Fruit fly (Drosophila melanogaster) whole organism, embryonic: ENCODE data around the gene Bro.

Source experiments
- Adf1 ChIP-seq: fragments of 200-800 bp; sonication (Bioruptor generic); IDR thresholded peaks from 2 replicates; pipeline ENCODE4 v1.3.6; 2022; ENCODE audit warnings: missing biosample characterization, missing genetic modification characterization
- B-H2 ChIP-seq: fragments of 200-800 bp; sonication (Bioruptor generic); optimal IDR thresholded peaks from 2 replicates; lab custom pipeline; 2018; ENCODE audit warnings: missing biosample characterization, mild to moderate bottlenecking, missing genetic modification characterization
- Bdp1 ChIP-seq: fragments of 200-800 bp; sonication (Bioruptor generic); optimal IDR thresholded peaks from 3 replicates; lab custom pipeline; 2016; ENCODE audit warnings: missing biosample characterization, missing genetic modification characterization
- CG10147 ChIP-seq: fragments of 200-800 bp; sonication (Bioruptor generic); optimal IDR thresholded peaks from 2 replicates; lab custom pipeline; 2019; ENCODE audit warnings: missing biosample characterization, mild to moderate bottlenecking, missing genetic modification characterization, moderate library complexity
- CG10565 ChIP-seq: fragments of 200-800 bp; sonication (Bioruptor generic); optimal IDR thresholded peaks from 3 replicates; lab custom pipeline; 2016; ENCODE audit warnings: missing biosample characterization, mild to moderate bottlenecking, missing genetic modification characterization
- CG11560 ChIP-seq: fragments of 200-800 bp; sonication (Bioruptor generic); IDR thresholded peaks from 3 replicates; pipeline ENCODE4 v1.3.6; 2022; ENCODE audit warnings: missing biosample characterization, missing genetic modification characterization
- CG13775 ChIP-seq: fragments of 200-800 bp; sonication (Bioruptor generic); optimal IDR thresholded peaks from 3 replicates; lab custom pipeline; 2017; ENCODE audit warnings: missing biosample characterization, mild to moderate bottlenecking, missing genetic modification characterization
- CG1529 ChIP-seq: fragments of 200-800 bp; sonication (Bioruptor generic); optimal IDR thresholded peaks from 3 replicates; lab custom pipeline; 2018; ENCODE audit warnings: missing biosample characterization, missing genetic modification characterization
- CG15479 ChIP-seq: fragments of 200-800 bp; sonication (Bioruptor generic); optimal IDR thresholded peaks from 3 replicates; lab custom pipeline; 2019; ENCODE audit warnings: missing biosample characterization, mild to moderate bottlenecking, missing genetic modification characterization, moderate library complexity
- CG15514 ChIP-seq: fragments of 200-800 bp; sonication (Bioruptor generic); optimal IDR thresholded peaks from 3 replicates; lab custom pipeline; 2017; ENCODE audit warnings: missing biosample characterization, missing genetic modification characterization, mild to moderate bottlenecking, moderate library complexity, missing genetic modification reagents
- CG17361 ChIP-seq: fragments of 200-800 bp; sonication (Bioruptor generic); IDR thresholded peaks from 3 replicates; pipeline ENCODE4 v1.3.6; 2022; ENCODE audit warnings: missing biosample characterization, missing genetic modification characterization
- CG30020 ChIP-seq: fragments of 200-800 bp; optimal IDR thresholded peaks from 2 replicates; lab custom pipeline; 2019; ENCODE audit warnings: missing biosample characterization, mild to moderate bottlenecking, missing genetic modification characterization, moderate library complexity
- CG3407 ChIP-seq: fragments of 200-800 bp; sonication (Bioruptor generic); optimal IDR thresholded peaks from 2 replicates; lab custom pipeline; 2018; ENCODE audit warnings: missing biosample characterization, mild to moderate bottlenecking, missing genetic modification characterization
- CG34224 ChIP-seq: fragments of 200-800 bp; sonication (Bioruptor generic); IDR thresholded peaks from 3 replicates; pipeline ENCODE4 v1.3.6; 2022; ENCODE audit warnings: missing biosample characterization, missing genetic modification characterization; ENCODE audit not compliant: partially characterized antibody
- CG4617 ChIP-seq: fragments of 200-800 bp; sonication (Bioruptor generic); optimal IDR thresholded peaks from 3 replicates; lab custom pipeline; 2016; ENCODE audit warnings: missing biosample characterization, missing genetic modification characterization, borderline replicate concordance
- CG6813 ChIP-seq: fragments of 200-800 bp; sonication (Bioruptor generic); optimal IDR thresholded peaks from 2 replicates; lab custom pipeline; 2017; ENCODE audit warnings: missing biosample characterization, missing genetic modification characterization, mild to moderate bottlenecking, moderate library complexity, missing genetic modification reagents
- CG7928 ChIP-seq: fragments of 200-800 bp; sonication (Bioruptor generic); optimal IDR thresholded peaks from 2 replicates; lab custom pipeline; 2017; ENCODE audit warnings: missing biosample characterization, mild to moderate bottlenecking, missing genetic modification characterization
- CG8359 ChIP-seq: fragments of 200-800 bp; sonication (Bioruptor generic); optimal IDR thresholded peaks from 2 replicates; lab custom pipeline; 2017; ENCODE audit warnings: missing biosample characterization, mild to moderate bottlenecking, missing genetic modification characterization, borderline replicate concordance
- CG9609 ChIP-seq: fragments of 200-800 bp; sonication (Bioruptor generic); optimal IDR thresholded peaks from 3 replicates; lab custom pipeline; 2016; ENCODE audit warnings: missing biosample characterization, missing genetic modification characterization
- D19B ChIP-seq: fragments of 200-800 bp; sonication (Bioruptor generic); optimal IDR thresholded peaks from 2 replicates; lab custom pipeline; 2017; ENCODE audit warnings: missing biosample characterization, mild to moderate bottlenecking, missing genetic modification characterization
- Dip3 ChIP-seq: fragments of 200-800 bp; sonication (Bioruptor generic); optimal IDR thresholded peaks from 3 replicates; lab custom pipeline; 2016; ENCODE audit warnings: missing biosample characterization, missing genetic modification characterization
- Drgx ChIP-seq: fragments of 200-800 bp; sonication (Bioruptor generic); IDR thresholded peaks from 2 replicates; pipeline ENCODE4 v1.3.6; 2022; ENCODE audit warnings: missing biosample characterization, missing genetic modification characterization
- ERR ChIP-seq: fragments of 200-800 bp; sonication (Bioruptor generic); optimal IDR thresholded peaks from 2 replicates; lab custom pipeline; 2016; ENCODE audit warnings: missing biosample characterization, missing genetic modification characterization
- Ets97D ChIP-seq: fragments of 200-800 bp; sonication (Bioruptor generic); optimal IDR thresholded peaks from 3 replicates; lab custom pipeline; 2016; ENCODE audit warnings: missing biosample characterization, missing genetic modification characterization
- Fer2 ChIP-seq: fragments of 200-800 bp; sonication (Bioruptor generic); optimal IDR thresholded peaks from 2 replicates; lab custom pipeline; 2018; ENCODE audit warnings: missing biosample characterization, mild to moderate bottlenecking, missing genetic modification characterization, moderate library complexity
- Fer3 ChIP-seq: fragments of 200-800 bp; sonication (Bioruptor generic); optimal IDR thresholded peaks from 2 replicates; lab custom pipeline; 2018; ENCODE audit warnings: missing biosample characterization, mild to moderate bottlenecking, missing genetic modification characterization, moderate library complexity
- H2.0 ChIP-seq: fragments of 200-800 bp; sonication (Bioruptor generic); IDR thresholded peaks from 2 replicates; pipeline ENCODE4 v1.3.6; 2022; ENCODE audit warnings: missing biosample characterization, missing genetic modification characterization
- HLHmδ ChIP-seq: fragments of 200-800 bp; sonication (Bioruptor generic); optimal IDR thresholded peaks from 2 replicates; lab custom pipeline; 2018; ENCODE audit warnings: missing biosample characterization, mild to moderate bottlenecking, missing genetic modification characterization, moderate library complexity
- Oli ChIP-seq: fragments of 200-800 bp; sonication (Bioruptor generic); optimal IDR thresholded peaks from 2 replicates; lab custom pipeline; 2018; ENCODE audit warnings: missing biosample characterization, mild to moderate bottlenecking, missing genetic modification characterization, moderate library complexity
- PHDP ChIP-seq: fragments of 200-800 bp; sonication (Bioruptor generic); optimal IDR thresholded peaks from 3 replicates; lab custom pipeline; 2018; ENCODE audit warnings: missing biosample characterization, mild to moderate bottlenecking, missing genetic modification characterization, moderate library complexity
- Poxn ChIP-seq: fragments of 200-800 bp; sonication (Bioruptor generic); IDR thresholded peaks from 2 replicates; pipeline ENCODE4 v1.3.6; 2022; ENCODE audit warnings: missing biosample characterization, missing genetic modification characterization
- Sin3A ChIP-seq: fragments of >200 bp; optimal IDR thresholded peaks from 2 replicates; lab custom pipeline; 2018
- Spps ChIP-seq: fragments of 200-800 bp; sonication (Bioruptor generic); optimal IDR thresholded peaks from 2 replicates; lab custom pipeline; 2018; ENCODE audit warnings: missing biosample characterization, mild to moderate bottlenecking, missing genetic modification characterization
- TFAM ChIP-seq: fragments of 200-800 bp; sonication (Bioruptor generic); optimal IDR thresholded peaks from 2 replicates; lab custom pipeline; 2017; ENCODE audit warnings: missing biosample characterization, missing genetic modification characterization, inconsistent platforms
- Taf1 ChIP-seq: fragments of 200-800 bp; sonication (Bioruptor generic); IDR thresholded peaks from 2 replicates; pipeline ENCODE4 v1.3.6; 2022; ENCODE audit warnings: missing biosample characterization, missing genetic modification characterization
- Tbp ChIP-seq: fragments of >200 bp; optimal IDR thresholded peaks from 2 replicates; lab custom pipeline; 2018; ENCODE audit warnings: missing biosample characterization, missing genetic modification characterization
- Usf ChIP-seq: fragments of 200-800 bp; sonication (Bioruptor generic); optimal IDR thresholded peaks from 2 replicates; lab custom pipeline; 2017; ENCODE audit warnings: missing genotype, missing biosample characterization, missing genetic modification characterization
- Xbp1 ChIP-seq: fragments of 200-800 bp; sonication (Bioruptor generic); optimal IDR thresholded peaks from 3 replicates; lab custom pipeline; 2016; ENCODE audit warnings: missing biosample characterization, mild to moderate bottlenecking, missing genetic modification characterization
- bigmax ChIP-seq: fragments of 200-800 bp; sonication (Bioruptor generic); optimal IDR thresholded peaks from 2 replicates; lab custom pipeline; 2018; ENCODE audit warnings: missing biosample characterization, mild to moderate bottlenecking, missing genetic modification characterization
- da ChIP-seq: fragments of 200-800 bp; sonication (Bioruptor generic); optimal IDR thresholded peaks from 2 replicates; lab custom pipeline; 2016; ENCODE audit warnings: missing biosample characterization, missing genetic modification characterization
- dmrt99B ChIP-seq: fragments of 200-800 bp; sonication (Bioruptor generic); optimal IDR thresholded peaks from 2 replicates; lab custom pipeline; 2018; ENCODE audit warnings: missing biosample characterization, mild to moderate bottlenecking, missing genetic modification characterization, moderate library complexity
- dysf ChIP-seq: fragments of 200-800 bp; sonication (Bioruptor generic); IDR thresholded peaks from 3 replicates; pipeline ENCODE4 v1.3.6; 2022; ENCODE audit warnings: missing biosample characterization, missing genetic modification characterization
- fru ChIP-seq: fragments of >200 bp; optimal IDR thresholded peaks from 2 replicates; lab custom pipeline; 2017
- hth ChIP-seq: fragments of >200 bp; optimal IDR thresholded peaks from 2 replicates; lab custom pipeline; 2017; ENCODE audit warnings: inconsistent platforms
- jigr1 ChIP-seq: fragments of 200-800 bp; sonication (Bioruptor generic); IDR thresholded peaks from 3 replicates; pipeline ENCODE4 v1.3.6; 2022; ENCODE audit warnings: missing biosample characterization, missing genetic modification characterization
- nerfin-1 ChIP-seq: fragments of 200-800 bp; sonication (Bioruptor generic); optimal IDR thresholded peaks from 3 replicates; lab custom pipeline; 2019; ENCODE audit warnings: missing biosample characterization, mild to moderate bottlenecking, missing genetic modification characterization, moderate library complexity
- onecut ChIP-seq: fragments of 200-800 bp; sonication (Bioruptor generic); IDR thresholded peaks from 2 replicates; pipeline ENCODE4 v1.3.6; 2022; ENCODE audit warnings: missing biosample characterization, missing genetic modification characterization
- sisA ChIP-seq: fragments of 200-800 bp; sonication (Bioruptor generic); IDR thresholded peaks from 2 replicates; pipeline ENCODE4 v1.3.6; 2022; ENCODE audit warnings: missing biosample characterization, missing genetic modification characterization
- sna ChIP-seq: fragments of 200-800 bp; sonication (Bioruptor generic); IDR thresholded peaks from 2 replicates; pipeline ENCODE4 v1.3.6; 2022; ENCODE audit warnings: missing biosample characterization, missing genetic modification characterization; ENCODE audit not compliant: partially characterized antibody
- tap ChIP-seq: fragments of 200-800 bp; optimal IDR thresholded peaks from 3 replicates; lab custom pipeline; 2019; ENCODE audit warnings: missing biosample characterization, mild to moderate bottlenecking, missing genetic modification characterization, moderate library complexity
- tgo ChIP-seq: fragments of 200-800 bp; sonication (Bioruptor generic); IDR thresholded peaks from 3 replicates; pipeline ENCODE4 v1.3.6; 2022; ENCODE audit warnings: missing biosample characterization, missing genetic modification characterization
- tx ChIP-seq: fragments of 200-800 bp; sonication (Bioruptor generic); optimal IDR thresholded peaks from 2 replicates; lab custom pipeline; 2016; ENCODE audit warnings: missing biosample characterization, missing genetic modification characterization

Gene Bro

DNA sequence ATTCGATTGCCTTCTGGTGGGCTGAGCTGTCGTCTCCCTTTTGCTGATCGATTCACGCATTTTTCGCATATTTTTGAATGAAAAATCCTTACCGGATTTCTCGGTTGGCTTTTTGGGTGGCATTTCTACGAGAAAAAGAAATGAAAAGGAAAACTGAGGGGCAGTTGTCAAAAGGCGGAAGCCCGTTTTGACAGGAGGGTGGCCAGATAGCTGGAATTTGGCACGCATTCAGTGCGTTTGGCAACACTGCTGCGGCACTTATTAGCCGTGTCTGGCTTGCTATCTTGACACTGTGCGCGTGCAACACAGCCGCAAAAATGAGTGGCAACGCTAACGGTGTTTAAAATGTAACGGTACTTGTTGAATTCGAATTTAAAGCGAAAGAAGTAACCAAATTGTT, 20.8 kb downstream of the Bro start, which contains the start of gene RpL23A (continued):
- TF ChIP-seq Adf1 (GFP tag; lab: Robert Waterston, UW) (peak; percentile 78), tgo (GFP tag; lab: Robert Waterston, UW) (peak; percentile 90), D19B (GFP tag; lab: Kevin White, UChicago) (peak; percentile 82), Poxn (GFP tag; lab: Robert Waterston, UW) (peak; percentile 63), CG10147 (peak; percentile 89), tx (GFP tag; lab: Kevin White, UChicago) (peak; percentile 92), dysf (GFP tag; lab: Robert Waterston, UW) (peak; percentile 94), CG11560 (tag; lab: Robert Waterston, UW) (peak; percentile 88), CG6813 (GFP tag; lab: Kevin White, UChicago) (peak; percentile 96), sna (GFP tag; lab: Robert Waterston, UW) (peak; percentile 49; the same call in 1 of the 2 replicates), Drgx (GFP tag; lab: Robert Waterston, UW) (peak; percentile 70), Xbp1 (GFP tag; lab: Kevin White, UChicago) (peak; percentile 96), CG3407 (GFP tag; lab: Kevin White, UChicago) (peak; percentile 93), Sin3A (peak; percentile 87), CG17361 (GFP tag; lab: Robert Waterston, UW) (peak; percentile 89), Usf (GFP tag; lab: Kevin White, UChicago) (peak; percentile 94), dmrt99B (tag; lab: Kevin White, UChicago) (peak; percentile 80), CG10565 (GFP tag; lab: Kevin White, UChicago) (peak; percentile 84), CG15479 (GFP tag; lab: Kevin White, UChicago) (peak; percentile 42), CG7928 (peak; percentile 74), da (peak; percentile 95), Bdp1 (peak; percentile 91), fru (no peak), Fer2 (tag; lab: Kevin White, UChicago) (peak; percentile 92), B-H2 (peak; percentile 97), TFAM (GFP tag; lab: Kevin White, UChicago) (peak; percentile 83), Taf1 (GFP tag; lab: Robert Waterston, UW) (peak; percentile 71; the same call in 1 of the 2 replicates), tap (peak; percentile 75), ERR (peak; percentile 95), CG1529 (GFP tag; lab: Kevin White, UChicago) (peak; percentile 80), hth (lab: Kevin White, UChicago) (no peak), Fer3 (tag; lab: Kevin White, UChicago) (peak; percentile 94), CG4617 (GFP tag; lab: Kevin White, UChicago) (peak; percentile 93), Ets97D (GFP tag; lab: Kevin White, UChicago) (peak; percentile 100), CG15514 (peak; percentile 96), jigr1 (GFP tag; lab: Robert Waterston, UW) (0 out of 3 replicates have a peak, but pooled peaks have one; percentile 24), sisA (GFP tag; lab: Robert Waterston, UW) (peak; percentile 94), Oli (tag; lab: Kevin White, UChicago) (peak; percentile 79), HLHmδ (peak; percentile 98), Tbp (GFP tag; lab: Kevin White, UChicago) (no peak), PHDP (peak; percentile 92), Dip3 (GFP tag; lab: Kevin White, UChicago) (peak; percentile 94), CG34224 (GFP tag; lab: Robert Waterston, UW) (no peak), nerfin-1 (tag; lab: Kevin White, UChicago) (peak; percentile 90), bigmax (GFP tag; lab: Kevin White, UChicago) (peak; percentile 92), CG30020 (tag; lab: Kevin White, UChicago) (peak; percentile 82), CG9609 (GFP tag; lab: Kevin White, UChicago) (peak; percentile 98), H2.0 (peak; percentile 92), CG8359 (peak; percentile 81), onecut (GFP tag; lab: Robert Waterston, UW) (peak; percentile 93), CG13775 (GFP tag; lab: Kevin White, UChicago) (peak; percentile 98), Spps (tag; lab: Kevin White, UChicago) (peak; percentile 83)
